Worm (Caenorhabditis elegans): ENCODE results near the gene dylt-3.

Gene dylt-3

ce11 chrII:8143278-8143931 lies 38.1 kb upstream of the dylt-3 start, which contains the start of the genes ints-11 and rpl-10 (continued):
- no peak for TF ChIP-seq zip-4 (GFP tag; optimal IDR thresholded peaks at IDR 0.05)
- TF ChIP-seq ceh-8 (GFP tag; optimal IDR thresholded peaks at IDR 0.05): no peak
- peak in 1 of 2 experiments; percentile 29 for TF ChIP-seq mdl-1 (tag; optimal IDR thresholded peaks at IDR 0.05)
- TF ChIP-seq aly-2 (tag; optimal IDR thresholded peaks at IDR 0.05): no peak
- TF ChIP-seq sup-37 (GFP tag; optimal IDR thresholded peaks at IDR 0.05): no peak

- TF ChIP-seq pag-3 (tag; optimal IDR thresholded peaks at IDR 0.05; ENCODE audit: borderline replicate concordance, insufficient read depth) (no peak), lsy-2 (tag; optimal IDR thresholded peaks at IDR 0.05) (peak in 1 of 2 experiments; percentile 43), fkh-10 (GFP tag; optimal IDR thresholded peaks at IDR 0.05) (no peak), efl-1 (optimal IDR thresholded peaks at IDR 0.05) (no peak), efl-1 (GFP tag; optimal IDR thresholded peaks at IDR 0.05 in 1 of 2) (peak in 1 of 2 experiments; percentile 75)
These were observed 37.0 kb upstream of the dylt-3 start, which contains the start of gene F10B5.2 for ce11 chrII:8144543-8144942. TSS of gene F10B5.2 (plus strand) at chrII:8144762.

- TF ChIP-seq nhr-11 (tag; optimal IDR thresholded peaks at IDR 0.05) (no peak), zip-4 (GFP tag; optimal IDR thresholded peaks at IDR 0.05) (no peak), Y116A8C.19 (tag; optimal IDR thresholded peaks at IDR 0.05; ENCODE audit: borderline replicate concordance) (no peak), nhr-77 (tag; optimal IDR thresholded peaks at IDR 0.05) (no peak), ces-1 (GFP tag; optimal IDR thresholded peaks at IDR 0.05) (no peak), fkh-8 (tag; optimal IDR thresholded peaks at IDR 0.05) (no peak), lir-3 (tag; optimal IDR thresholded peaks at IDR 0.05; ENCODE audit: poor library complexity) (no peak), nhr-19 (GFP tag; conservative IDR thresholded peaks at IDR 0.05) (no peak), irx-1 (tag; optimal IDR thresholded peaks at IDR 0.05) (no peak), rnt-1 (tag; optimal IDR thresholded peaks at IDR 0.05) (no peak), skn-1 (tag; optimal IDR thresholded peaks at IDR 0.05) (no peak), C16A3.4 (tag; optimal IDR thresholded peaks at IDR 0.05) (no peak), C04F5.9 (tag; optimal IDR thresholded peaks at IDR 0.05) (no peak), swsn-7 (tag; optimal IDR thresholded peaks at IDR 0.05) (no peak)
These were observed 31.6 kb upstream of the dylt-3 start, which contains the start of gene F10B5.3 for ce11 chrII:8149930-8150329. TSS of gene F10B5.3 (minus strand) at chrII:8150030.

- TF ChIP-seq tbx-2 (tag; optimal IDR thresholded peaks at IDR 0.05) (no peak), ces-1 (GFP tag; optimal IDR thresholded peaks at IDR 0.05) (peak; percentile 11), hlh-4 (tag; optimal IDR thresholded peaks at IDR 0.05) (no peak), mep-1 (tag; optimal IDR thresholded peaks at IDR 0.05) (no peak), C16A3.4 (tag; optimal IDR thresholded peaks at IDR 0.05) (no peak), nhr-28 (tag; optimal IDR thresholded peaks at IDR 0.05) (no peak), fkh-10 (GFP tag; optimal IDR thresholded peaks at IDR 0.05) (peak; percentile 44), ztf-4 (tag; optimal IDR thresholded peaks at IDR 0.05) (no peak)
These were observed 28.7 kb upstream of the dylt-3 start for ce11 chrII:8152711-8153325.

- peak; percentile 70 for TF ChIP-seq fkh-8 (tag; optimal IDR thresholded peaks at IDR 0.05)
- TF ChIP-seq unc-86 (tag; optimal IDR thresholded peaks at IDR 0.05): no peak
- no peak for TF ChIP-seq aha-1 (tag; optimal IDR thresholded peaks at IDR 0.05)
- TF ChIP-seq dsc-1 (tag; optimal IDR thresholded peaks at IDR 0.05): peak; percentile 42
These were observed 24.6 kb upstream of the dylt-3 start, which contains the start of the genes tub-1 and tmem-138 for ce11 chrII:8156845-8157373. TSS of gene tub-1 (minus strand) at chrII:8156945. TSS of gene tmem-138 (plus strand) at chrII:8157323.

- TF ChIP-seq snpc-4 (tag; optimal IDR thresholded peaks at IDR 0.05) (no peak), sptf-1 (tag; optimal IDR thresholded peaks at IDR 0.05) (no peak), nhr-20 (tag; optimal IDR thresholded peaks at IDR 0.05) (peak; percentile 61), C16A3.4 (tag; optimal IDR thresholded peaks at IDR 0.05) (peak; percentile 74), dpl-1 (GFP tag; optimal IDR thresholded peaks at IDR 0.05) (peak; percentile 83 to 90 (median 89)), zag-1 (tag; optimal IDR thresholded peaks at IDR 0.05) (no peak), lin-15B (tag; optimal IDR thresholded peaks at IDR 0.05) (peak; percentile 62), mdl-1 (tag; optimal IDR thresholded peaks at IDR 0.05) (no peak), hpl-2 (GFP tag; optimal IDR thresholded peaks at IDR 0.05) (no peak), fkh-4 (tag; optimal IDR thresholded peaks at IDR 0.05; ENCODE audit: borderline replicate concordance) (no peak), mef-2 (tag; optimal IDR thresholded peaks at IDR 0.05) (no peak), fos-1 (tag; optimal IDR thresholded peaks at IDR 0.05) (no peak), lin-35 (GFP tag; optimal IDR thresholded peaks at IDR 0.05) (peak; percentile 78 to 93)
These were observed 23.5 kb upstream of the dylt-3 start, which contains the start of gene pch-2 for ce11 chrII:8157991-8158390. TSS of gene pch-2 (plus strand) at chrII:8158349.
